Fruit fly (Drosophila melanogaster) whole organism, prepupa: ENCODE results near the gene tobi.

Experiments
- CG10669 ChIP-seq: fragments of 200-800 bp; sonication (Bioruptor generic); optimal IDR thresholded peaks from 3 replicates; lab custom pipeline; 2018; ENCODE audit warnings: missing biosample characterization, mild to moderate bottlenecking, missing genetic modification characterization, moderate library complexity
- CG11762 ChIP-seq: fragments of 200-800 bp; sonication (Bioruptor generic); optimal IDR thresholded peaks from 3 replicates; lab custom pipeline; 2016; ENCODE audit warnings: missing biosample characterization, missing genetic modification characterization; ENCODE audit not compliant: insufficient read depth
- CG11902 ChIP-seq: fragments of 200-800 bp; sonication (Bioruptor generic); optimal IDR thresholded peaks from 3 replicates; lab custom pipeline; 2016; ENCODE audit warnings: missing biosample characterization, missing genetic modification characterization
- CG1621 ChIP-seq: fragments of 200-800 bp; sonication (Bioruptor generic); optimal IDR thresholded peaks from 3 replicates; lab custom pipeline; 2018; ENCODE audit warnings: missing biosample characterization, mild to moderate bottlenecking, missing genetic modification characterization
- CG3032 ChIP-seq: fragments of 200-800 bp; optimal IDR thresholded peaks from 2 replicates; lab custom pipeline; 2019; ENCODE audit warnings: missing biosample characterization, mild to moderate bottlenecking, missing genetic modification characterization, moderate library complexity
- CG34406 ChIP-seq: fragments of 200-800 bp; sonication (Bioruptor generic); optimal IDR thresholded peaks from 3 replicates; lab custom pipeline; 2016; ENCODE audit warnings: missing biosample characterization, missing genetic modification characterization
- CG3919 ChIP-seq: fragments of 200-800 bp; sonication (Bioruptor generic); optimal IDR thresholded peaks from 3 replicates; lab custom pipeline; 2016; ENCODE audit warnings: missing biosample characterization, missing genetic modification characterization
- CG4318 ChIP-seq: fragments of 200-800 bp; sonication (Bioruptor generic); optimal IDR thresholded peaks from 3 replicates; lab custom pipeline; 2017; ENCODE audit warnings: missing biosample characterization, mild to moderate bottlenecking, missing genetic modification characterization
- CG6163 ChIP-seq: fragments of 200-800 bp; sonication (Bioruptor generic); IDR thresholded peaks from 3 replicates; pipeline ENCODE4 v1.3.6; 2022; ENCODE audit warnings: missing biosample characterization, missing genetic modification characterization
- CG6808 ChIP-seq: fragments of 200-800 bp; sonication (Bioruptor generic); optimal IDR thresholded peaks from 3 replicates; lab custom pipeline; 2017; ENCODE audit warnings: missing biosample characterization, missing genetic modification characterization, mild to moderate bottlenecking, moderate library complexity, missing genetic modification reagents
- CG6854 ChIP-seq: fragments of 200-800 bp; sonication (Bioruptor generic); optimal IDR thresholded peaks from 2 replicates; lab custom pipeline; 2017; ENCODE audit warnings: missing biosample characterization, mild to moderate bottlenecking, missing genetic modification characterization
- CG7368 ChIP-seq: fragments of 200-800 bp; sonication (Bioruptor generic); optimal IDR thresholded peaks from 3 replicates; lab custom pipeline; 2016; ENCODE audit warnings: missing biosample characterization, missing genetic modification characterization
- CG8119 ChIP-seq: fragments of 200-800 bp; sonication (Bioruptor generic); IDR thresholded peaks from 3 replicates; pipeline ENCODE4 v1.3.6; 2022; ENCODE audit warnings: missing biosample characterization, missing genetic modification characterization
- CG9139 ChIP-seq: fragments of 200-800 bp; sonication (Bioruptor generic); optimal IDR thresholded peaks from 3 replicates; lab custom pipeline; 2017; ENCODE audit warnings: missing biosample characterization, mild to moderate bottlenecking, missing genetic modification characterization
- Eip78C ChIP-seq: fragments of 200-800 bp; sonication (Bioruptor generic); peaks from one replicate; lab custom pipeline; 2016; ENCODE audit warnings: missing biosample characterization, missing genetic modification characterization
- Eip93F ChIP-seq: fragments of 200-800 bp; sonication (Bioruptor generic); optimal IDR thresholded peaks from 2 replicates; lab custom pipeline; 2016; ENCODE audit warnings: missing biosample characterization, mild to moderate bottlenecking, missing genetic modification characterization
- Ets96B ChIP-seq: fragments of 200-800 bp; optimal IDR thresholded peaks from 2 replicates; lab custom pipeline; 2019; ENCODE audit warnings: missing biosample characterization, mild to moderate bottlenecking, missing genetic modification characterization, moderate library complexity
- Hr38 ChIP-seq: sonication (Bioruptor generic); optimal IDR thresholded peaks from 2 replicates; lab custom pipeline; 2016; ENCODE audit warnings: missing biosample characterization, missing genetic modification characterization
- Hr4 ChIP-seq: fragments of 200-800 bp; sonication (Bioruptor generic); optimal IDR thresholded peaks from 3 replicates; lab custom pipeline; 2016; ENCODE audit warnings: missing biosample characterization, missing genetic modification characterization
- Lpt ChIP-seq: fragments of 200-800 bp; sonication (Bioruptor generic); optimal IDR thresholded peaks from 3 replicates; lab custom pipeline; 2016; ENCODE audit warnings: missing biosample characterization, missing genetic modification characterization
- Met ChIP-seq: fragments of 200-800 bp; sonication (Bioruptor generic); optimal IDR thresholded peaks from 3 replicates; lab custom pipeline; 2016; ENCODE audit warnings: missing biosample characterization, missing genetic modification characterization
- Sox102F ChIP-seq: fragments of 200-800 bp; sonication (Bioruptor generic); optimal IDR thresholded peaks from 2 replicates; lab custom pipeline; 2016; ENCODE audit warnings: missing biosample characterization, mild to moderate bottlenecking, missing genetic modification characterization
- Sox14 ChIP-seq: fragments of 200-800 bp; sonication (Bioruptor generic); optimal IDR thresholded peaks from 3 replicates; lab custom pipeline; 2016; ENCODE audit warnings: missing biosample characterization, missing genetic modification characterization
- acj6 ChIP-seq: fragments of 200-800 bp; sonication (Bioruptor generic); optimal IDR thresholded peaks from 3 replicates; lab custom pipeline; 2016; ENCODE audit warnings: missing biosample characterization, missing genetic modification characterization
- cyc ChIP-seq: fragments of 200-800 bp; sonication (Bioruptor generic); optimal IDR thresholded peaks from 3 replicates; lab custom pipeline; 2016; ENCODE audit warnings: missing biosample characterization, missing genetic modification characterization
- dsx ChIP-seq: fragments of 200-800 bp; optimal IDR thresholded peaks from 3 replicates; lab custom pipeline; 2019; ENCODE audit warnings: missing biosample characterization, mild to moderate bottlenecking, missing genetic modification characterization, moderate library complexity; ENCODE audit not compliant: poor library complexity, severe bottlenecking
- esn ChIP-seq: fragments of 200-800 bp; sonication (Bioruptor generic); optimal IDR thresholded peaks from 2 replicates; lab custom pipeline; 2016; ENCODE audit warnings: missing biosample characterization, mild to moderate bottlenecking, missing genetic modification characterization, moderate library complexity
- lz ChIP-seq: fragments of 200-800 bp; sonication (Bioruptor generic); optimal IDR thresholded peaks from 3 replicates; lab custom pipeline; 2016; ENCODE audit warnings: missing biosample characterization, missing genetic modification characterization
- net ChIP-seq: fragments of 200-800 bp; sonication (Bioruptor generic); optimal IDR thresholded peaks from 3 replicates; lab custom pipeline; 2016; ENCODE audit warnings: missing biosample characterization, missing genetic modification characterization
- ss ChIP-seq, 2 experiments: fragments of 200-800 bp; sonication (Bioruptor generic); optimal IDR thresholded peaks; 2 replicates in 1 of 2; 3 replicates in 1 of 2; lab custom pipeline; 2017 to 2018; ENCODE audit warnings: mild to moderate bottlenecking in 2 of 2, missing biosample characterization in 2 of 2, missing genetic modification characterization in 2 of 2, moderate library complexity in 1 of 2
- svp ChIP-seq: fragments of 200-800 bp; sonication (Bioruptor generic); peaks from one replicate; lab custom pipeline; 2016; ENCODE audit warnings: missing biosample characterization, missing genetic modification characterization
- topi ChIP-seq: fragments of 200-800 bp; sonication (Bioruptor generic); optimal IDR thresholded peaks from 3 replicates; lab custom pipeline; 2016; ENCODE audit warnings: missing biosample characterization, missing genetic modification characterization
- vri ChIP-seq: fragments of 200-800 bp; sonication (Bioruptor generic); optimal IDR thresholded peaks from 3 replicates; lab custom pipeline; 2016; ENCODE audit warnings: missing biosample characterization, mild to moderate bottlenecking, missing genetic modification characterization

Gene tobi

dm6 chr3R:25382681-25383080 is 36.0 kb upstream of the tobi start, which contains the start of gene alrm:
Gene alrm (minus strand): TSS chr3R:25382781.
- TF ChIP-seq vri (GFP tag; lab: Kevin White, UChicago) (no peak), topi (no peak), net (GFP tag; lab: Kevin White, UChicago) (no peak), CG7368 (GFP tag; lab: Kevin White, UChicago) (no peak), Met (GFP tag; lab: Kevin White, UChicago) (no peak), cyc (no peak), Ets96B (tag; lab: Kevin White, UChicago) (no peak), CG1621 (no peak), CG8119 (GFP tag; lab: Robert Waterston, UW) (no peak)

- no peak for TF ChIP-seq Eip93F (GFP tag; lab: Kevin White, UChicago)
- TF ChIP-seq Ets96B (tag; lab: Kevin White, UChicago), result no peak
- no peak for TF ChIP-seq CG11762
- no peak for TF ChIP-seq Sox14 (GFP tag; lab: Kevin White, UChicago)
- TF ChIP-seq cyc, result no peak
- TF ChIP-seq CG9139 (GFP tag; lab: Kevin White, UChicago), result no peak
- no peak for TF ChIP-seq Sox102F (GFP tag; lab: Kevin White, UChicago)
- no peak for TF ChIP-seq CG11902 (GFP tag; lab: Kevin White, UChicago)
- no peak for TF ChIP-seq CG6808 (GFP tag; lab: Kevin White, UChicago)
- no peak for TF ChIP-seq esn (GFP tag; lab: Kevin White, UChicago)
- TF ChIP-seq vri (GFP tag; lab: Kevin White, UChicago), result no peak
- TF ChIP-seq CG1621, result no peak
- no peak for TF ChIP-seq CG8119 (GFP tag; lab: Robert Waterston, UW)
- no peak for TF ChIP-seq CG4318 (GFP tag; lab: Kevin White, UChicago)
- no peak for TF ChIP-seq CG3919 (GFP tag; lab: Kevin White, UChicago)
- TF ChIP-seq CG6163 (GFP tag; lab: Robert Waterston, UW), result no peak
- TF ChIP-seq dsx (GFP tag; lab: Kevin White, UChicago), result no peak
- TF ChIP-seq Hr4 (GFP tag; lab: Kevin White, UChicago), result no peak
Observed at dm6 chr3R:25357985-25358384, 11.3 kb upstream of the tobi start, which contains the start of gene ND-49L. Gene ND-49L (plus strand): TSS chr3R:25358285.

DNA sequence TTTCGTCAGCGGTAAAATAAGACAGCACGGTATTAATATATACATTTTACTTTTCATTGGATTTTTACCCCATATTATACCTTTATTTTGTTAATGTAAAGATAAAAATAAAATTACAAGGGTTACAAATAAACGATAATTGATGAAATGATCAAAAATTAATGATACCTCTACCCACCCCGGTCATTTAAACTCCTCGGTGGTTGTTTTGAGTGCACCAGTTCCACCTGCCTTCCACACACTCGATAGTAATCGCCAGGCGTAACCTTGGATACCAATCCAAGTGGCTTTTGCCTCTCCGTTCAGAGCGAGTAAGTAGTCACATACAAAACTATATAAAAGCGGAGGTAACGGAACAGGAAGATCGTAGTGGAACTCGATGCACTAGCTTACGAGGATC is 6.8 kb downstream of the tobi start, which contains the start of gene rha:
TSS of gene rha (plus strand) at position 301 of the 400 bp plus-strand sequence.
- TF ChIP-seq CG3919 (GFP tag; lab: Kevin White, UChicago) (no peak), CG6163 (GFP tag; lab: Robert Waterston, UW) (no peak), acj6 (no peak), vri (GFP tag; lab: Kevin White, UChicago) (no peak), lz (GFP tag; lab: Kevin White, UChicago) (no peak), CG34406 (GFP tag; lab: Kevin White, UChicago) (no peak), Hr38 (no peak)

dm6 chr3R:25335065-25335464 is 11.7 kb downstream of the tobi start, which contains the start of the genes CG10669 and CG11902:
Gene CG10669 (minus strand): TSS chr3R:25335243.
Gene CG11902 (plus strand): TSS chr3R:25335257.
- TF ChIP-seq ss (GFP tag; optimal IDR thresholded peaks at IDR 0.05; lab: Kevin White, UChicago) (no peak), CG3919 (GFP tag; lab: Kevin White, UChicago) (no peak), CG6854 (GFP tag; lab: Kevin White, UChicago) (no peak)

dm6 chr3R:25331103-25331502 is 15.6 kb downstream of the tobi start, which contains the start of gene CHKov2:
Gene CHKov2 (minus strand): TSS chr3R:25331203.
- no peak for TF ChIP-seq Eip93F (GFP tag; lab: Kevin White, UChicago)
- no peak for TF ChIP-seq svp (GFP tag; lab: Kevin White, UChicago)
- no peak for TF ChIP-seq Eip78C (GFP tag; lab: Kevin White, UChicago)
- no peak for TF ChIP-seq CG10669 (GFP tag; lab: Kevin White, UChicago)
- no peak for TF ChIP-seq CG3032 (tag; lab: Kevin White, UChicago)
- TF ChIP-seq Lpt (GFP tag; lab: Kevin White, UChicago), result no peak
- TF ChIP-seq, all 60 proteins: peak for 0
